Fruit fly (Drosophila melanogaster) whole organism, embryonic: ENCODE data around the gene CG34138.

Experiments used
- BtbVII ChIP-seq: fragments of 200-800 bp; sonication (Bioruptor generic); optimal IDR thresholded peaks from 3 replicates; lab custom pipeline; 2017; ENCODE audit warnings: missing biosample characterization, mild to moderate bottlenecking, missing genetic modification characterization
- CG11695 ChIP-seq: fragments of 200-800 bp; sonication (Bioruptor generic); IDR thresholded peaks from 3 replicates; pipeline ENCODE4 v1.3.6; 2022; ENCODE audit warnings: missing biosample characterization, missing genetic modification characterization
- CG13894 ChIP-seq: fragments of 200-800 bp; sonication (Bioruptor generic); optimal IDR thresholded peaks from 3 replicates; lab custom pipeline; 2018; ENCODE audit warnings: missing biosample characterization, mild to moderate bottlenecking, missing genetic modification characterization, moderate library complexity
- CG14014 ChIP-seq: fragments of 200-800 bp; sonication (Bioruptor generic); IDR thresholded peaks from 2 replicates; pipeline ENCODE4 v1.3.6; 2022; ENCODE audit warnings: missing biosample characterization, missing genetic modification characterization
- CG14667 ChIP-seq: fragments of 200-800 bp; sonication (Bioruptor generic); IDR thresholded peaks from 2 replicates; pipeline ENCODE4 v1.3.6; 2022; ENCODE audit warnings: missing biosample characterization, missing genetic modification characterization
- CG15696 ChIP-seq: fragments of 200-800 bp; sonication (Bioruptor generic); optimal IDR thresholded peaks from 2 replicates; lab custom pipeline; 2019; ENCODE audit warnings: missing biosample characterization, mild to moderate bottlenecking, missing genetic modification characterization, moderate library complexity
- CG18476 ChIP-seq: fragments of 200-800 bp; sonication (Bioruptor generic); optimal IDR thresholded peaks from 2 replicates; lab custom pipeline; 2016; ENCODE audit warnings: missing biosample characterization, mild to moderate bottlenecking, missing genetic modification characterization
- CG30020 ChIP-seq: fragments of 200-800 bp; optimal IDR thresholded peaks from 2 replicates; lab custom pipeline; 2019; ENCODE audit warnings: missing biosample characterization, mild to moderate bottlenecking, missing genetic modification characterization, moderate library complexity
- CG30403 ChIP-seq: fragments of 200-800 bp; sonication (Bioruptor generic); optimal IDR thresholded peaks from 3 replicates; lab custom pipeline; 2016; ENCODE audit warnings: missing biosample characterization, missing genetic modification characterization
- CG3065 ChIP-seq: fragments of 200-800 bp; sonication (Bioruptor generic); optimal IDR thresholded peaks from 2 replicates; lab custom pipeline; 2016; ENCODE audit warnings: missing biosample characterization, missing genetic modification characterization
- CG33213 ChIP-seq: fragments of 200-800 bp; sonication (Bioruptor generic); optimal IDR thresholded peaks from 3 replicates; lab custom pipeline; 2016; ENCODE audit warnings: missing biosample characterization, missing genetic modification characterization
- CG34422 ChIP-seq: fragments of 200-800 bp; sonication (Bioruptor generic); IDR thresholded peaks from 3 replicates; pipeline ENCODE4 v1.3.6; 2022; ENCODE audit warnings: missing biosample characterization, missing genetic modification characterization
- CG4328 ChIP-seq: fragments of 200-800 bp; sonication (Bioruptor generic); optimal IDR thresholded peaks from 3 replicates; lab custom pipeline; 2017; ENCODE audit warnings: missing biosample characterization, missing genetic modification reagents, missing genetic modification characterization
- CG4820 ChIP-seq: fragments of 200-800 bp; sonication (Bioruptor generic); optimal IDR thresholded peaks from 3 replicates; lab custom pipeline; 2016; ENCODE audit warnings: missing biosample characterization, missing genetic modification characterization
- CG8290 ChIP-seq, 3 experiments: fragments of 200-800 bp; sonication (Bioruptor generic); optimal IDR thresholded peaks; 2 replicates each; lab custom pipeline; 2016 to 2019; ENCODE audit warnings: missing biosample characterization in 3 of 3, missing genetic modification characterization in 3 of 3, mild to moderate bottlenecking in 2 of 3, moderate library complexity in 1 of 3
- CG9727 ChIP-seq: fragments of 200-800 bp; sonication (Bioruptor generic); optimal IDR thresholded peaks from 3 replicates; lab custom pipeline; 2017; ENCODE audit warnings: missing biosample characterization, mild to moderate bottlenecking, missing genetic modification characterization
- D19B ChIP-seq: fragments of 200-800 bp; sonication (Bioruptor generic); optimal IDR thresholded peaks from 2 replicates; lab custom pipeline; 2017; ENCODE audit warnings: missing biosample characterization, mild to moderate bottlenecking, missing genetic modification characterization
- Fer3 ChIP-seq: fragments of 200-800 bp; sonication (Bioruptor generic); optimal IDR thresholded peaks from 2 replicates; lab custom pipeline; 2018; ENCODE audit warnings: missing biosample characterization, mild to moderate bottlenecking, missing genetic modification characterization, moderate library complexity
- Gsc ChIP-seq: fragments of 200-800 bp; sonication (Bioruptor generic); IDR thresholded peaks from 2 replicates; pipeline ENCODE4 v1.3.6; 2022; ENCODE audit warnings: missing biosample characterization, missing genetic modification characterization
- HmgD ChIP-seq: fragments of 200-800 bp; sonication (Bioruptor generic); optimal IDR thresholded peaks from 3 replicates; lab custom pipeline; 2016; ENCODE audit warnings: missing biosample characterization, missing genetic modification characterization
- MTF-1 ChIP-seq: fragments of 200-800 bp; sonication (Bioruptor generic); optimal IDR thresholded peaks from 2 replicates; lab custom pipeline; 2018; ENCODE audit warnings: missing biosample characterization, mild to moderate bottlenecking, missing genetic modification characterization, borderline replicate concordance
- Neu2 ChIP-seq: fragments of 200-800 bp; sonication (Bioruptor generic); optimal IDR thresholded peaks from 3 replicates; lab custom pipeline; 2016; ENCODE audit warnings: missing biosample characterization, missing genetic modification characterization, borderline replicate concordance
- Nf-YC ChIP-seq: fragments of 200-800 bp; optimal IDR thresholded peaks from 3 replicates; lab custom pipeline; 2019; ENCODE audit warnings: missing biosample characterization, mild to moderate bottlenecking, missing genetic modification characterization, moderate library complexity
- NfI ChIP-seq: fragments of 200-800 bp; sonication (Bioruptor generic); optimal IDR thresholded peaks from 3 replicates; lab custom pipeline; 2018; ENCODE audit warnings: missing biosample characterization, mild to moderate bottlenecking, missing genetic modification characterization, moderate library complexity
- Six4 ChIP-seq: fragments of 200-800 bp; sonication (Bioruptor generic); optimal IDR thresholded peaks from 2 replicates; lab custom pipeline; 2016; ENCODE audit warnings: missing biosample characterization, missing genetic modification characterization
- aop ChIP-seq: fragments of 200-800 bp; sonication (Bioruptor generic); IDR thresholded peaks from 2 replicates; pipeline ENCODE4 v1.3.6; 2022; ENCODE audit warnings: missing biosample characterization, missing genetic modification characterization
- ase ChIP-seq: fragments of 200-800 bp; sonication (Bioruptor generic); IDR thresholded peaks from 3 replicates; pipeline ENCODE4 v1.3.6; 2022; ENCODE audit warnings: missing biosample characterization, missing genetic modification characterization
- ato ChIP-seq: fragments of 200-800 bp; sonication (Bioruptor generic); IDR thresholded peaks from 2 replicates; pipeline ENCODE4 v1.3.6; 2022; ENCODE audit warnings: missing biosample characterization, missing genetic modification characterization; ENCODE audit not compliant: partially characterized antibody
- chif ChIP-seq, 2 experiments: fragments of 200-800 bp; sonication (Bioruptor generic); optimal IDR thresholded peaks; 3 replicates each; lab custom pipeline; 2016; ENCODE audit warnings: missing biosample characterization in 2 of 2, missing genetic modification characterization in 2 of 2
- crol ChIP-seq: fragments of 200-800 bp; sonication (Bioruptor generic); IDR thresholded peaks from 2 replicates; pipeline ENCODE4 v1.3.6; 2022; ENCODE audit warnings: missing biosample characterization, missing genetic modification characterization
- cwo ChIP-seq: fragments of 200-800 bp; sonication (Bioruptor generic); optimal IDR thresholded peaks from 3 replicates; lab custom pipeline; 2017; ENCODE audit warnings: missing biosample characterization, missing genetic modification characterization, mild to moderate bottlenecking, moderate library complexity, missing genetic modification reagents
- fu2 ChIP-seq: fragments of 200-800 bp; sonication (Bioruptor generic); optimal IDR thresholded peaks from 2 replicates; lab custom pipeline; 2016; ENCODE audit warnings: missing biosample characterization, missing genetic modification characterization
- gt ChIP-seq: fragments of 200-800 bp; sonication (Bioruptor generic); IDR thresholded peaks from 2 replicates; pipeline ENCODE4 v1.3.6; 2022; ENCODE audit warnings: missing biosample characterization, missing genetic modification characterization
- klu ChIP-seq: fragments of 200-800 bp; sonication (Bioruptor generic); IDR thresholded peaks from 2 replicates; pipeline ENCODE4 v1.3.6; 2022; ENCODE audit warnings: missing biosample characterization, missing genetic modification characterization
- lab ChIP-seq: fragments of 200-800 bp; sonication (Bioruptor generic); optimal IDR thresholded peaks from 3 replicates; lab custom pipeline; 2017; ENCODE audit warnings: missing biosample characterization, missing genetic modification characterization, mild to moderate bottlenecking, moderate library complexity, missing genetic modification reagents
- org-1 ChIP-seq: fragments of 200-800 bp; sonication (Bioruptor generic); optimal IDR thresholded peaks from 2 replicates; lab custom pipeline; 2017; ENCODE audit warnings: missing biosample characterization, missing genetic modification characterization
- pan ChIP-seq, 4 experiments: fragments of >200 bp in 3 of 4; fragments of 200-800 bp in 1 of 4; sonication (Bioruptor generic) in 1 of 4; optimal IDR thresholded peaks in 3 of 4; IDR thresholded peaks in 1 of 4; 2 replicates each; pipeline versions ENCODE4 v1.3.6 to Lab custom; 2017 to 2022; ENCODE audit warnings: missing biosample characterization in 2 of 4, missing genetic modification characterization in 2 of 4, mixed read lengths in 1 of 4
- pita ChIP-seq: fragments of 200-800 bp; sonication (Bioruptor generic); optimal IDR thresholded peaks from 2 replicates; lab custom pipeline; 2017; ENCODE audit warnings: missing biosample characterization, mild to moderate bottlenecking, missing genetic modification characterization
- prd ChIP-seq, 3 experiments: fragments of >200 bp in 2 of 3; fragments of 200-800 bp in 1 of 3; sonication (Bioruptor generic) in 1 of 3; optimal IDR thresholded peaks in 2 of 3; IDR thresholded peaks in 1 of 3; 2 replicates in 2 of 3; 3 replicates in 1 of 3; pipeline versions ENCODE4 v1.3.6 to Lab custom; 2017 to 2022; ENCODE audit warnings: missing biosample characterization in 1 of 3, missing genetic modification characterization in 1 of 3
- pum ChIP-seq: fragments of 200-800 bp; sonication (Bioruptor generic); optimal IDR thresholded peaks from 2 replicates; lab custom pipeline; 2016; ENCODE audit warnings: missing biosample characterization, missing genetic modification characterization
- run ChIP-seq: fragments of 200-800 bp; sonication (Bioruptor generic); optimal IDR thresholded peaks from 3 replicates; lab custom pipeline; 2018; ENCODE audit warnings: missing biosample characterization, mild to moderate bottlenecking, missing genetic modification characterization
- schlank ChIP-seq: fragments of 200-800 bp; sonication (Bioruptor generic); optimal IDR thresholded peaks from 2 replicates; lab custom pipeline; 2018; ENCODE audit warnings: missing biosample characterization, mild to moderate bottlenecking, missing genetic modification characterization
- sens-2 ChIP-seq: fragments of 200-800 bp; sonication (Bioruptor generic); IDR thresholded peaks from 2 replicates; pipeline ENCODE4 v1.3.6; 2022; ENCODE audit warnings: missing biosample characterization, missing genetic modification characterization
- slou ChIP-seq: fragments of 200-800 bp; sonication (Bioruptor generic); optimal IDR thresholded peaks from 3 replicates; lab custom pipeline; 2016; ENCODE audit warnings: missing biosample characterization, missing genetic modification characterization
- sna ChIP-seq: fragments of 200-800 bp; sonication (Bioruptor generic); IDR thresholded peaks from 2 replicates; pipeline ENCODE4 v1.3.6; 2022; ENCODE audit warnings: missing biosample characterization, missing genetic modification characterization; ENCODE audit not compliant: partially characterized antibody
- stwl ChIP-seq: fragments of 200-800 bp; sonication (Bioruptor generic); optimal IDR thresholded peaks from 3 replicates; lab custom pipeline; 2018; ENCODE audit warnings: missing biosample characterization, mild to moderate bottlenecking, missing genetic modification characterization, moderate library complexity
- ttk ChIP-seq: fragments of 200-800 bp; sonication (Bioruptor generic); IDR thresholded peaks from 2 replicates; pipeline ENCODE4 v2.1.2; 2022; ENCODE audit warnings: missing biosample characterization, missing genetic modification characterization
- zfh2 ChIP-seq: fragments of 200-800 bp; sonication (Bioruptor generic); optimal IDR thresholded peaks from 2 replicates; lab custom pipeline; 2016; ENCODE audit warnings: missing biosample characterization, missing genetic modification characterization

The CG34138 gene

DNA sequence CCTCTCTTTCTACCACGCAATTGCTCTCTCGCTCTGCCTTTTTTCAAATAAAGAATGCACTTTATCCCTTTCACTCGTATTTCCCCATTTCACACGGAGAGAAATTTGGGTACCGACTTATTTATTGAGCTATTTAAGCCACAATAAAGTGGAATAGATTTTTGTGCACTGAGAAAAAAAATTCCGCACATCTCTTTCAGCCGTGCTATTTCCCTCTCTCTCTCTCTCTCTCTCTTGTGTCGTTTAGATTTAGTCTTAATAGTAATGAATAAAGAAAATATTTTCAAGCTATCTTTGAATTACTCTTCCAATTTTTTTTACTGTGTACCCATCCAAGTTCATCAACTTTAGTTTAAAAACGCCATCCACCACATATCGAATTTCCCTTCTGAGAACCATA lies 11.1 kb upstream of the CG34138 start (continued):
- no peak for TF ChIP-seq slou (GFP tag; lab: Kevin White, UChicago)
- no peak for TF ChIP-seq pan (optimal IDR thresholded peaks at IDR 0.05; lab: Kevin White, UChicago)
- peak in 1 of 2 experiments; percentile 62 for TF ChIP-seq pan (GFP tag; optimal IDR thresholded peaks at IDR 0.05 in 1 of 2, IDR thresholded peaks at IDR 0.05 in 1 of 2)
- peak; percentile 55 for TF ChIP-seq lab
- no peak for TF ChIP-seq MTF-1
- no peak for TF ChIP-seq crol (GFP tag; lab: Robert Waterston, UW)
- no peak for TF ChIP-seq Neu2 (GFP tag; lab: Kevin White, UChicago)
- no peak for TF ChIP-seq aop (GFP tag; lab: Robert Waterston, UW)
- TF ChIP-seq run (tag; lab: Kevin White, UChicago): no peak
- peak; percentile 10 for TF ChIP-seq cwo (GFP tag; lab: Kevin White, UChicago)
- peak; percentile 47 for TF ChIP-seq Fer3 (tag; lab: Kevin White, UChicago)
- no peak for TF ChIP-seq Nf-YC
- TF ChIP-seq stwl: no peak
- TF ChIP-seq CG8290 (GFP tag; optimal IDR thresholded peaks at IDR 0.05; lab: Kevin White, UChicago): no peak
- no peak for TF ChIP-seq CG8290 (tag; optimal IDR thresholded peaks at IDR 0.05; lab: Kevin White, UChicago)
- peak; percentile 48 for TF ChIP-seq fu2 (GFP tag; lab: Kevin White, UChicago)
- peak; percentile 40 for TF ChIP-seq org-1 (GFP tag; lab: Kevin White, UChicago)
- no peak for TF ChIP-seq sna (GFP tag; lab: Robert Waterston, UW)
- TF ChIP-seq schlank: no peak
- peak; percentile 45 for TF ChIP-seq CG4820
- TF ChIP-seq D19B (GFP tag; lab: Kevin White, UChicago): no peak
- TF ChIP-seq CG30020 (tag; lab: Kevin White, UChicago): no peak
- TF ChIP-seq CG33213: peak; percentile 40
- TF ChIP-seq ase: 0 out of 3 replicates have a peak, but pooled peaks have one; percentile 59
- TF ChIP-seq CG18476 (GFP tag; lab: Kevin White, UChicago): no peak
- TF ChIP-seq sens-2: peak; percentile 57; the same call in 1 of the 2 replicates
- no peak for TF ChIP-seq gt (GFP tag; lab: Robert Waterston, UW)
- peak; percentile 74; the same call in 2 of the 3 replicates for TF ChIP-seq CG34422 (GFP tag; lab: Robert Waterston, UW)
- no peak for TF ChIP-seq ato (GFP tag; lab: Robert Waterston, UW)
- peak; percentile 36 for TF ChIP-seq Six4
- TF ChIP-seq pum (GFP tag; lab: Kevin White, UChicago): peak; percentile 44
- no peak for TF ChIP-seq klu (GFP tag; lab: Robert Waterston, UW)
- peak; percentile 21 to 48 for TF ChIP-seq chif (GFP tag; optimal IDR thresholded peaks at IDR 0.05; lab: Kevin White, UChicago)
- no peak for TF ChIP-seq Gsc (GFP tag; lab: Robert Waterston, UW)
- TF ChIP-seq CG13894: no peak
- no peak for TF ChIP-seq HmgD
- peak; percentile 15 for TF ChIP-seq NfI
- TF ChIP-seq BtbVII (GFP tag; lab: Kevin White, UChicago): no peak
- TF ChIP-seq pita (GFP tag; lab: Kevin White, UChicago): no peak
- TF ChIP-seq prd (optimal IDR thresholded peaks at IDR 0.05; lab: Kevin White, UChicago): no peak
- peak; percentile 68 for TF ChIP-seq prd (GFP tag; IDR thresholded peaks at IDR 0.05; lab: Robert Waterston, UW)
- TF ChIP-seq CG15696 (tag; lab: Kevin White, UChicago): no peak
- peak; percentile 52; the same call in 1 of the 2 replicates for TF ChIP-seq ttk
- no peak for TF ChIP-seq CG4328 (GFP tag; lab: Kevin White, UChicago)
- no peak for TF ChIP-seq CG3065
- peak; percentile 68; the same call in 2 of the 3 replicates for TF ChIP-seq CG11695 (GFP tag; lab: Robert Waterston, UW)
- TF ChIP-seq CG14667 (GFP tag; lab: Robert Waterston, UW): no peak
- peak; percentile 34 for TF ChIP-seq zfh2 (GFP tag; lab: Kevin White, UChicago)
- peak; percentile 42 for TF ChIP-seq CG9727 (GFP tag; lab: Kevin White, UChicago)
- TF ChIP-seq CG30403: peak; percentile 62
- TF ChIP-seq CG14014: peak; percentile 68
